Worm (Caenorhabditis elegans) whole organism, L4 larva: ENCODE results near the gene clec-8.

Experiments
- D1046.2 ChIP-seq: fragments of 200-800 bp; sonication (Bioruptor generic); IDR thresholded peaks from 2 replicates; pipeline ENCODE4 v1.3.6; 2022; ENCODE audit warnings: missing genetic modification characterization, missing compliant biosample characterization
- F10B5.3 ChIP-seq: sonication (generic microtip); optimal IDR thresholded peaks from 2 replicates; lab custom pipeline; 2016; ENCODE audit warnings: mild to moderate bottlenecking, missing genetic modification characterization, missing compliant biosample characterization
- F37D6.2 ChIP-seq: sonication (generic microtip); optimal IDR thresholded peaks from 2 replicates; lab custom pipeline; 2016; ENCODE audit warnings: mild to moderate bottlenecking, missing genetic modification characterization, missing compliant biosample characterization
- F44E2.7 ChIP-seq: fragments of 200-800 bp; sonication (Bioruptor generic); IDR thresholded peaks from 2 replicates; pipeline ENCODE4 v2.1.2; 2022; ENCODE audit warnings: missing genetic modification characterization, missing compliant biosample characterization
- F49E8.2 ChIP-seq: sonication (generic microtip); optimal IDR thresholded peaks from 2 replicates; lab custom pipeline; 2016; ENCODE audit warnings: missing compliant biosample characterization, mild to moderate bottlenecking, missing genetic modification characterization, borderline replicate concordance
- R02D3.7 ChIP-seq: fragments of 150-350 bp; sonication (generic microtip); optimal IDR thresholded peaks from 3 replicates; lab custom pipeline; 2014; ENCODE audit warnings: missing biosample characterization, missing genetic modification characterization
- Y48G9A.11 ChIP-seq: fragments of 200-800 bp; sonication (Bioruptor generic); IDR thresholded peaks from 2 replicates; pipeline ENCODE4 v1.3.6; 2022; ENCODE audit warnings: missing genetic modification reagents, missing genetic modification characterization, missing compliant biosample characterization
- ZK337.2 ChIP-seq: fragments of 200-800 bp; sonication (Bioruptor generic); IDR thresholded peaks from 2 replicates; pipeline ENCODE4 v1.3.6; 2022; ENCODE audit warnings: missing genetic modification reagents, missing genetic modification characterization, missing compliant biosample characterization
- aha-1 ChIP-seq: fragments of 150-350 bp; peaks from one replicate; lab custom pipeline; 2014; ENCODE audit warnings: missing biosample characterization, missing genetic modification characterization
- ama-1 ChIP-seq: fragments of 150-350 bp; optimal IDR thresholded peaks from 2 replicates; lab custom pipeline; 2014; ENCODE audit warnings: inconsistent platforms, mixed read lengths
- ceh-32 ChIP-seq: sonication (generic microtip); optimal IDR thresholded peaks from 2 replicates; lab custom pipeline; 2016; ENCODE audit warnings: mild to moderate bottlenecking, missing genetic modification characterization, missing compliant biosample characterization; ENCODE audit not compliant: poor library complexity
- ceh-62 ChIP-seq: sonication (generic microtip); optimal IDR thresholded peaks from 2 replicates; lab custom pipeline; 2017; ENCODE audit warnings: missing biosample characterization, missing genetic modification characterization
- cey-2 ChIP-seq: sonication (generic microtip); optimal IDR thresholded peaks from 3 replicates; lab custom pipeline; 2017; ENCODE audit warnings: missing genetic modification characterization, mild to moderate bottlenecking, missing compliant biosample characterization, antibody characterized with exemption, borderline replicate concordance; ENCODE audit not compliant: insufficient read depth
- ctbp-1 ChIP-seq: fragments of 200-800 bp; sonication (Bioruptor generic); IDR thresholded peaks from 2 replicates; pipeline ENCODE4 v1.3.6; 2022; ENCODE audit warnings: missing genetic modification reagents, missing genetic modification characterization, missing compliant biosample characterization
- daf-16 ChIP-seq, 3 experiments: sonication (generic microtip); optimal IDR thresholded peaks; 2 replicates each; lab custom pipeline; 2016 to 2017; ENCODE audit warnings: missing genetic modification characterization in 3 of 3, missing genetic modification reagents in 3 of 3, mild to moderate bottlenecking in 2 of 3, missing compliant biosample characterization in 2 of 3, missing biosample characterization in 1 of 3, moderate library complexity in 1 of 3
- dpl-1 ChIP-seq: fragments of 150-350 bp; optimal IDR thresholded peaks from 2 replicates; lab custom pipeline; 2014; ENCODE audit warnings: missing biosample characterization, missing genetic modification reagents, missing genetic modification characterization
- egl-27 ChIP-seq: sonication (generic microtip); optimal IDR thresholded peaks from 3 replicates; lab custom pipeline; 2017; ENCODE audit warnings: missing biosample characterization, missing genetic modification reagents, missing genetic modification characterization
- fkh-10 ChIP-seq: fragments of 150-350 bp; optimal IDR thresholded peaks from 2 replicates; lab custom pipeline; 2014; ENCODE audit warnings: missing biosample characterization, missing genetic modification reagents, missing genetic modification characterization
- fos-1 ChIP-seq: fragments of 150-350 bp; optimal IDR thresholded peaks from 2 replicates; lab custom pipeline; 2014; ENCODE audit warnings: missing biosample characterization, missing genetic modification characterization
- gei-8 ChIP-seq: fragments of 200-800 bp; sonication (Bioruptor generic); optimal IDR thresholded peaks from 2 replicates; lab custom pipeline; 2018; ENCODE audit warnings: mild to moderate bottlenecking, missing genetic modification characterization, missing compliant biosample characterization
- hif-1 ChIP-seq, 2 experiments: sonication (generic microtip); optimal IDR thresholded peaks; 2 replicates each; lab custom pipeline; 2016 to 2017; ENCODE audit warnings: missing compliant biosample characterization in 2 of 2, missing genetic modification characterization in 2 of 2, missing genetic modification reagents in 2 of 2, missing genotype in 2 of 2, mild to moderate bottlenecking in 1 of 2
- hlh-11 ChIP-seq: fragments of 200-800 bp; sonication (Bioruptor generic); optimal IDR thresholded peaks from 2 replicates; lab custom pipeline; 2018; ENCODE audit warnings: mild to moderate bottlenecking, missing genetic modification characterization, missing compliant biosample characterization
- hmg-1.1 ChIP-seq: fragments of 200-800 bp; sonication (Bioruptor generic); IDR thresholded peaks from 2 replicates; pipeline ENCODE4 v1.3.6; 2022; ENCODE audit warnings: missing genetic modification reagents, missing genetic modification characterization, missing compliant biosample characterization
- lim-7 ChIP-seq: fragments of 200-800 bp; sonication (Bioruptor generic); IDR thresholded peaks from 2 replicates; pipeline ENCODE4 v1.3.6; 2022; ENCODE audit warnings: missing genetic modification characterization, missing compliant biosample characterization
- lin-1 ChIP-seq: fragments of 200-800 bp; sonication (Bioruptor generic); IDR thresholded peaks from 2 replicates; pipeline ENCODE4 v1.3.6; 2022; ENCODE audit warnings: missing genetic modification reagents, missing genetic modification characterization, missing compliant biosample characterization
- lin-13 ChIP-seq: fragments of 150-350 bp; optimal IDR thresholded peaks from 2 replicates; lab custom pipeline; 2014; ENCODE audit warnings: missing biosample characterization, missing genetic modification reagents, missing genetic modification characterization
- lin-29 ChIP-seq: fragments of 200-800 bp; sonication (Bioruptor generic); IDR thresholded peaks from 2 replicates; pipeline ENCODE4 v1.3.6; 2022; ENCODE audit warnings: missing genetic modification reagents, missing genetic modification characterization, missing compliant biosample characterization
- lin-38 ChIP-seq: fragments of 200-800 bp; sonication (Bioruptor generic); IDR thresholded peaks from 2 replicates; pipeline ENCODE4 v1.3.6; 2022; ENCODE audit warnings: missing genetic modification reagents, missing genetic modification characterization, missing compliant biosample characterization
- madf-9 ChIP-seq: fragments of 200-800 bp; sonication (Bioruptor generic); conservative IDR thresholded peaks from 2 replicates; pipeline ENCODE4 v1.3.6; 2022; ENCODE audit warnings: missing genetic modification reagents, missing genetic modification characterization, missing compliant biosample characterization
- mdl-1 ChIP-seq, 2 experiments: fragments of 150-350 bp in 1 of 2; sonication (generic microtip) in 1 of 2; optimal IDR thresholded peaks; 2 replicates each; lab custom pipeline; 2014 to 2017; ENCODE audit warnings: missing biosample characterization in 2 of 2, missing genetic modification characterization in 2 of 2
- nhr-102 ChIP-seq: sonication (generic microtip); optimal IDR thresholded peaks from 2 replicates; lab custom pipeline; 2016; ENCODE audit warnings: mild to moderate bottlenecking, missing genetic modification characterization, moderate library complexity, missing compliant biosample characterization
- nhr-11 ChIP-seq: fragments of 150-350 bp; optimal IDR thresholded peaks from 2 replicates; lab custom pipeline; 2014; ENCODE audit warnings: missing biosample characterization, missing genetic modification characterization
- nhr-237 ChIP-seq: sonication (generic microtip); optimal IDR thresholded peaks from 2 replicates; lab custom pipeline; 2017; ENCODE audit warnings: missing biosample characterization, missing genetic modification characterization
- nhr-41 ChIP-seq: fragments of 200-800 bp; sonication (Bioruptor generic); IDR thresholded peaks from 2 replicates; pipeline ENCODE4 v1.3.6; 2022; ENCODE audit warnings: missing genetic modification reagents, missing genetic modification characterization, missing compliant biosample characterization
- nhr-42 ChIP-seq: fragments of 200-800 bp; sonication (Bioruptor generic); IDR thresholded peaks from 2 replicates; pipeline ENCODE4 v1.3.6; 2022; ENCODE audit warnings: missing genetic modification characterization, missing compliant biosample characterization
- nhr-6 ChIP-seq: fragments of 150-350 bp; optimal IDR thresholded peaks from 2 replicates; lab custom pipeline; 2014; ENCODE audit warnings: missing biosample characterization, missing genetic modification characterization
- nhr-77 ChIP-seq: fragments of 150-350 bp; optimal IDR thresholded peaks from 2 replicates; lab custom pipeline; 2014; ENCODE audit warnings: missing biosample characterization, missing genetic modification characterization
- pha-4 ChIP-seq, 2 experiments: fragments of 150-350 bp in 1 of 2; fragments of 200-800 bp in 1 of 2; sonication (Bioruptor generic) in 1 of 2; IDR thresholded peaks in 1 of 2; optimal IDR thresholded peaks in 1 of 2; 2 replicates each; pipeline versions ENCODE4 v1.3.6 to Lab custom; 2014 to 2022; ENCODE audit warnings: missing genetic modification characterization in 2 of 2, missing genetic modification reagents in 2 of 2, missing biosample characterization in 1 of 2, missing compliant biosample characterization in 1 of 2
- pqm-1 ChIP-seq: sonication (generic microtip); optimal IDR thresholded peaks from 2 replicates; lab custom pipeline; 2017; ENCODE audit warnings: missing biosample characterization, missing genetic modification characterization
- rbr-2 ChIP-seq: sonication (generic microtip); optimal IDR thresholded peaks from 2 replicates; lab custom pipeline; 2016; ENCODE audit warnings: missing genotype, missing genetic modification characterization, missing compliant biosample characterization
- saeg-2 ChIP-seq: fragments of 200-800 bp; sonication (Bioruptor generic); IDR thresholded peaks from 2 replicates; pipeline ENCODE4 v1.3.6; 2022; ENCODE audit warnings: missing genetic modification reagents, missing genetic modification characterization, missing compliant biosample characterization
- sdz-12 ChIP-seq: fragments of 200-800 bp; sonication (Bioruptor generic); optimal IDR thresholded peaks from 2 replicates; lab custom pipeline; 2018; ENCODE audit warnings: mild to moderate bottlenecking, missing genetic modification characterization, missing compliant biosample characterization
- set-16 ChIP-seq: fragments of 200-800 bp; sonication (Bioruptor generic); IDR thresholded peaks from 2 replicates; pipeline ENCODE4 v1.3.6; 2022; ENCODE audit warnings: missing genetic modification reagents, missing genetic modification characterization, missing compliant biosample characterization
- snpc-1.2 ChIP-seq: fragments of 200-800 bp; sonication (Bioruptor generic); IDR thresholded peaks from 2 replicates; pipeline ENCODE4 v1.3.6; 2022; ENCODE audit warnings: missing genetic modification reagents, missing genetic modification characterization, missing compliant biosample characterization
- spr-3 ChIP-seq: fragments of 200-800 bp; sonication (Bioruptor generic); optimal IDR thresholded peaks from 2 replicates; lab custom pipeline; 2018; ENCODE audit warnings: mild to moderate bottlenecking, missing genetic modification characterization, missing compliant biosample characterization
- tag-97 ChIP-seq: fragments of 200-800 bp; sonication (Bioruptor generic); IDR thresholded peaks from 2 replicates; pipeline ENCODE4 v1.3.6; 2022; ENCODE audit warnings: missing genetic modification characterization, missing compliant biosample characterization
- unc-39 ChIP-seq: sonication (generic microtip); optimal IDR thresholded peaks from 2 replicates; lab custom pipeline; 2017; ENCODE audit warnings: missing biosample characterization, missing genetic modification characterization
- zfp-3 ChIP-seq: fragments of 200-800 bp; sonication (Bioruptor generic); conservative IDR thresholded peaks from 2 replicates; pipeline ENCODE4 v1.3.6; 2022; ENCODE audit warnings: missing genetic modification reagents, missing genetic modification characterization, missing compliant biosample characterization
- zip-11 ChIP-seq: fragments of 200-800 bp; sonication (Bioruptor generic); IDR thresholded peaks from 2 replicates; pipeline ENCODE4 v1.3.6; 2022; ENCODE audit warnings: missing genetic modification characterization, missing compliant biosample characterization
- ztf-11 ChIP-seq: fragments of 150-350 bp; optimal IDR thresholded peaks from 2 replicates; lab custom pipeline; 2014; ENCODE audit warnings: missing biosample characterization, missing genetic modification characterization

The clec-8 gene

ce11 chrII:12542594-12542997 is 35.3 kb downstream of the clec-8 start (continued):
- 0 out of 2 replicates have a peak, but pooled peaks have one; percentile 49 for TF ChIP-seq D1046.2 (GFP tag; lab: Robert Waterston, UW)
- 0 out of 2 replicates have a peak, but pooled peaks have one; percentile 36 for TF ChIP-seq madf-9 (GFP tag; lab: Robert Waterston, UW)
- no peak for TF ChIP-seq nhr-42 (GFP tag; lab: Robert Waterston, UW)
- no peak for TF ChIP-seq F10B5.3 (tag; lab: Kevin White, UChicago)
- TF ChIP-seq hmg-1.1 (GFP tag; lab: Robert Waterston, UW), result no peak
- 0 out of 2 replicates have a peak, but pooled peaks have one; percentile 46 for TF ChIP-seq Y48G9A.11 (GFP tag; lab: Robert Waterston, UW)
- peak; percentile 4 for TF ChIP-seq F49E8.2 (tag; lab: Kevin White, UChicago)
- no peak for TF ChIP-seq nhr-6
- no peak for TF ChIP-seq F37D6.2 (tag; lab: Kevin White, UChicago)
- no peak for TF ChIP-seq sdz-12 (GFP tag; lab: Kevin White, UChicago)
- TF ChIP-seq ZK337.2 (GFP tag; lab: Robert Waterston, UW), result 0 out of 2 replicates have a peak, but pooled peaks have one; percentile 40
- no peak for TF ChIP-seq spr-3 (GFP tag; lab: Kevin White, UChicago)
- 0 out of 2 replicates have a peak, but pooled peaks have one; percentile 68 for TF ChIP-seq F44E2.7
- TF ChIP-seq ama-1, result no peak
- TF ChIP-seq set-16 (GFP tag; lab: Robert Waterston, UW), result no peak
- no peak for TF ChIP-seq rbr-2
- TF ChIP-seq lin-38 (GFP tag; lab: Robert Waterston, UW), result no peak; the same call in 1 of the 2 replicates
- TF ChIP-seq lim-7 (GFP tag; lab: Robert Waterston, UW), result peak; percentile 74
- TF ChIP-seq nhr-41, result no peak
- no peak for TF ChIP-seq dpl-1 (GFP tag; lab: Kevin White, UChicago)
- TF ChIP-seq lin-1 (GFP tag; lab: Robert Waterston, UW), result peak; percentile 49; the same call in 1 of the 2 replicates
- TF ChIP-seq ctbp-1, result no peak
- TF ChIP-seq pqm-1 (tag; lab: Kevin White, UChicago), result no peak
- TF ChIP-seq nhr-77 (tag; lab: Kevin White, UChicago), result no peak
- TF ChIP-seq gei-8 (GFP tag; lab: Kevin White, UChicago), result peak; percentile 26
- TF ChIP-seq fkh-10, result no peak
- peak; percentile 54 for TF ChIP-seq lin-13 (GFP tag; lab: Kevin White, UChicago)
- TF ChIP-seq tag-97 (GFP tag; lab: Robert Waterston, UW), result no peak
- no peak for TF ChIP-seq ztf-11
- no peak for TF ChIP-seq R02D3.7 (tag; lab: Kevin White, UChicago)
- TF ChIP-seq nhr-237 (tag; lab: Kevin White, UChicago), result no peak
- no peak for TF ChIP-seq mdl-1 (tag; optimal IDR thresholded peaks at IDR 0.05; lab: Kevin White, UChicago)
- no peak; the same call in none of the 2 replicates for TF ChIP-seq snpc-1.2 (GFP tag; lab: Robert Waterston, UW)
- no peak for TF ChIP-seq zfp-3 (GFP tag; lab: Robert Waterston, UW)
- TF ChIP-seq hlh-11 (tag; lab: Kevin White, UChicago), result peak; percentile 3
- TF ChIP-seq egl-27 (tag; lab: Kevin White, UChicago), result no peak
- TF ChIP-seq fos-1, result no peak
- peak; percentile 45; the same call in 1 of the 2 replicates for TF ChIP-seq pha-4 (GFP tag; IDR thresholded peaks at IDR 0.05; lab: Robert Waterston, UW)
- TF ChIP-seq pha-4 (tag; optimal IDR thresholded peaks at IDR 0.05; lab: Kevin White, UChicago), result no peak
- TF ChIP-seq zip-11 (GFP tag; lab: Robert Waterston, UW), result no peak
- no peak for TF ChIP-seq lin-29
- TF ChIP-seq ceh-62, result no peak
- peak; percentile 42 to 84 for TF ChIP-seq daf-16 (GFP tag; optimal IDR thresholded peaks at IDR 0.05; lab: Kevin White, UChicago)
- TF ChIP-seq daf-16 (tag; optimal IDR thresholded peaks at IDR 0.05; lab: Kevin White, UChicago), result no peak
- no peak for TF ChIP-seq saeg-2 (GFP tag; lab: Robert Waterston, UW)
- TF ChIP-seq nhr-102 (tag; lab: Kevin White, UChicago), result peak; percentile 58
- TF ChIP-seq aha-1, result no peak
- TF ChIP-seq cey-2 (tag; lab: Kevin White, UChicago), result no peak
- no peak for TF ChIP-seq unc-39 (tag; lab: Kevin White, UChicago)
- TF ChIP-seq ceh-32 (tag; lab: Kevin White, UChicago), result no peak
- TF ChIP-seq hif-1 (tag; optimal IDR thresholded peaks at IDR 0.05; lab: Kevin White, UChicago), result no peak
- TF ChIP-seq nhr-11 (tag; lab: Kevin White, UChicago), result no peak
